Worm (Caenorhabditis elegans) whole organism, late embryonic: ENCODE data around the gene C10C5.4.

ENCODE experiments used
- ahr-1 ChIP-seq: sonication (generic microtip); optimal IDR thresholded peaks from 2 replicates; lab custom pipeline; 2016; ENCODE audit warnings: missing genetic modification characterization, missing compliant biosample characterization
- ceh-14 ChIP-seq: sonication (generic microtip); optimal IDR thresholded peaks from 2 replicates; lab custom pipeline; 2016; ENCODE audit warnings: missing genotype, missing genetic modification characterization, missing compliant biosample characterization
- ceh-24 ChIP-seq: sonication (generic microtip); optimal IDR thresholded peaks from 2 replicates; lab custom pipeline; 2016; ENCODE audit warnings: mild to moderate bottlenecking, missing genetic modification characterization, missing compliant biosample characterization
- ceh-9 ChIP-seq: sonication (generic microtip); optimal IDR thresholded peaks from 2 replicates; lab custom pipeline; 2016; ENCODE audit warnings: mild to moderate bottlenecking, missing genetic modification characterization, inconsistent platforms, missing compliant biosample characterization
- che-1 ChIP-seq: sonication (generic microtip); optimal IDR thresholded peaks from 2 replicates; lab custom pipeline; 2016; ENCODE audit warnings: mild to moderate bottlenecking, missing genetic modification characterization, missing compliant biosample characterization
- dmd-4 ChIP-seq: sonication (generic microtip); optimal IDR thresholded peaks from 2 replicates; lab custom pipeline; 2016; ENCODE audit warnings: borderline replicate concordance, missing genetic modification characterization, missing compliant biosample characterization
- elt-2 ChIP-seq: sonication (generic microtip); optimal IDR thresholded peaks from 2 replicates; lab custom pipeline; 2016; ENCODE audit warnings: missing genetic modification reagents, missing genetic modification characterization, missing compliant biosample characterization
- nhr-11 ChIP-seq: fragments of 150-350 bp; optimal IDR thresholded peaks from 2 replicates; lab custom pipeline; 2014; ENCODE audit warnings: missing biosample characterization, missing genetic modification characterization
- pha-2 ChIP-seq: sonication (generic microtip); optimal IDR thresholded peaks from 2 replicates; lab custom pipeline; 2017; ENCODE audit warnings: mild to moderate bottlenecking, missing genetic modification characterization, missing compliant biosample characterization
- pha-4 ChIP-seq: fragments of 150-350 bp; optimal IDR thresholded peaks from 2 replicates; lab custom pipeline; 2018; ENCODE audit warnings: missing biosample characterization, missing genetic modification reagents, missing genetic modification characterization
- pqm-1 ChIP-seq: sonication (generic microtip); optimal IDR thresholded peaks from 2 replicates; lab custom pipeline; 2016; ENCODE audit warnings: missing genetic modification characterization, missing compliant biosample characterization
- unc-55 ChIP-seq: sonication (generic microtip); optimal IDR thresholded peaks from 2 replicates; lab custom pipeline; 2017; ENCODE audit warnings: missing biosample characterization, missing genetic modification reagents, missing genetic modification characterization

- no peak for TF ChIP-seq ceh-24 (tag; lab: Kevin White, UChicago)
- TF ChIP-seq unc-55, result no peak
- no peak for TF ChIP-seq pha-4 (tag; lab: Kevin White, UChicago)
- no peak for TF ChIP-seq pha-2
- no peak for TF ChIP-seq ceh-14 (tag; lab: Kevin White, UChicago)
- no peak for TF ChIP-seq che-1 (tag; lab: Kevin White, UChicago)
- TF ChIP-seq nhr-11, result no peak
- TF ChIP-seq ceh-9 (tag; lab: Kevin White, UChicago), result no peak
- TF ChIP-seq elt-2 (tag; lab: Kevin White, UChicago), result no peak
- no peak for TF ChIP-seq dmd-4 (tag; lab: Kevin White, UChicago)
- no peak for TF ChIP-seq ahr-1
- no peak for TF ChIP-seq pqm-1 (tag; lab: Kevin White, UChicago)
Observed at ce11 chrIV:9423095-9423494, 44.7 kb downstream of the C10C5.4 start, which contains the start of gene srxa-2.
